Worm (Caenorhabditis elegans) whole organism, L3 larva: ENCODE data around the gene pqn-74.

Experiments
- R02D3.7 ChIP-seq: fragments of 150-350 bp; optimal IDR thresholded peaks from 2 replicates; lab custom pipeline; 2014; ENCODE audit warnings: missing biosample characterization, missing genetic modification characterization
- ZK546.5 ChIP-seq: sonication (generic microtip); optimal IDR thresholded peaks from 2 replicates; lab custom pipeline; 2017; ENCODE audit warnings: missing biosample characterization, missing genetic modification characterization
- aly-2 ChIP-seq: fragments of 150-350 bp; optimal IDR thresholded peaks from 2 replicates; lab custom pipeline; 2014; ENCODE audit warnings: missing biosample characterization, missing genetic modification characterization
- ama-1 ChIP-seq: fragments of 150-350 bp; optimal IDR thresholded peaks from 2 replicates; lab custom pipeline; 2018
- ceh-16 ChIP-seq: sonication (generic microtip); optimal IDR thresholded peaks from 2 replicates; lab custom pipeline; 2017; ENCODE audit warnings: missing biosample characterization, missing genetic modification characterization
- ceh-28 ChIP-seq: fragments of 150-350 bp; optimal IDR thresholded peaks from 2 replicates; lab custom pipeline; 2014; ENCODE audit warnings: missing biosample characterization, missing genetic modification reagents, missing genetic modification characterization
- ceh-82 ChIP-seq: fragments of 150-350 bp; optimal IDR thresholded peaks from 2 replicates; lab custom pipeline; 2014; ENCODE audit warnings: missing biosample characterization, missing genetic modification characterization
- ceh-9 ChIP-seq: sonication (generic microtip); optimal IDR thresholded peaks from 2 replicates; lab custom pipeline; 2018; ENCODE audit warnings: missing biosample characterization, missing genetic modification characterization
- daf-12 ChIP-seq: fragments of 150-350 bp; optimal IDR thresholded peaks from 2 replicates; lab custom pipeline; 2014; ENCODE audit warnings: missing biosample characterization, missing genetic modification reagents, missing genetic modification characterization
- egl-27 ChIP-seq: sonication (generic microtip); optimal IDR thresholded peaks from 4 replicates; lab custom pipeline; 2017; ENCODE audit warnings: missing biosample characterization, missing genetic modification reagents, missing genetic modification characterization
- egl-5 ChIP-seq: fragments of 150-350 bp; optimal IDR thresholded peaks from 2 replicates; lab custom pipeline; 2017; ENCODE audit warnings: missing biosample characterization, missing genetic modification reagents, missing genetic modification characterization, inconsistent platforms
- elt-1 ChIP-seq: fragments of 150-350 bp; optimal IDR thresholded peaks from 2 replicates; lab custom pipeline; 2014; ENCODE audit warnings: missing biosample characterization, missing genetic modification characterization
- elt-2 ChIP-seq: sonication (generic microtip); optimal IDR thresholded peaks from 2 replicates; lab custom pipeline; 2016; ENCODE audit warnings: missing genetic modification reagents, mild to moderate bottlenecking, missing genetic modification characterization, missing compliant biosample characterization
- elt-3 ChIP-seq, 3 experiments: fragments of 150-350 bp in 1 of 3; sonication (generic microtip) in 2 of 3; optimal IDR thresholded peaks; 2 replicates in 2 of 3; 4 replicates in 1 of 3; lab custom pipeline; 2014 to 2017; ENCODE audit warnings: missing biosample characterization in 3 of 3, missing genetic modification characterization in 3 of 3
- eor-1 ChIP-seq, 2 experiments: fragments of 150-350 bp; optimal IDR thresholded peaks; 2 replicates each; lab custom pipeline; 2014 to 2018; ENCODE audit warnings: missing biosample characterization in 2 of 2, missing genetic modification characterization in 2 of 2
- fkh-10 ChIP-seq: sonication (generic microtip); optimal IDR thresholded peaks from 2 replicates; lab custom pipeline; 2017; ENCODE audit warnings: missing biosample characterization, missing genetic modification reagents, missing genetic modification characterization
- fkh-2 ChIP-seq: fragments of 150-350 bp; optimal IDR thresholded peaks from 2 replicates; lab custom pipeline; 2014; ENCODE audit warnings: missing biosample characterization, missing genetic modification reagents, missing genetic modification characterization
- fos-1 ChIP-seq: fragments of 150-350 bp; optimal IDR thresholded peaks from 2 replicates; lab custom pipeline; 2014; ENCODE audit warnings: missing biosample characterization, missing genetic modification characterization
- hmg-11 ChIP-seq: sonication (generic microtip); optimal IDR thresholded peaks from 2 replicates; lab custom pipeline; 2016; ENCODE audit warnings: missing genetic modification characterization, missing compliant biosample characterization
- jun-1 ChIP-seq: fragments of 150-350 bp; optimal IDR thresholded peaks from 2 replicates; lab custom pipeline; 2014; ENCODE audit warnings: missing biosample characterization, missing genetic modification reagents, missing genetic modification characterization
- lin-15B ChIP-seq: fragments of 150-350 bp; optimal IDR thresholded peaks from 2 replicates; lab custom pipeline; 2014; ENCODE audit warnings: missing biosample characterization, missing genetic modification characterization
- lin-39 ChIP-seq: fragments of 150-350 bp; optimal IDR thresholded peaks from 2 replicates; lab custom pipeline; 2018; ENCODE audit warnings: missing biosample characterization, missing genetic modification reagents, missing genetic modification characterization
- lsy-12 ChIP-seq: sonication (generic microtip); optimal IDR thresholded peaks from 2 replicates; lab custom pipeline; 2016; ENCODE audit warnings: mild to moderate bottlenecking, missing genetic modification characterization, missing compliant biosample characterization
- mdl-1 ChIP-seq: fragments of 150-350 bp; optimal IDR thresholded peaks from 2 replicates; lab custom pipeline; 2014; ENCODE audit warnings: missing biosample characterization, missing genetic modification characterization
- mml-1 ChIP-seq: fragments of 150-350 bp; sonication (generic microtip); optimal IDR thresholded peaks from 3 replicates; lab custom pipeline; 2014; ENCODE audit warnings: missing biosample characterization, missing genetic modification characterization
- nfya-1 ChIP-seq: sonication (generic microtip); optimal IDR thresholded peaks from 2 replicates; lab custom pipeline; 2017; ENCODE audit warnings: missing genetic modification characterization, mild to moderate bottlenecking, missing compliant biosample characterization, antibody characterized with exemption, moderate library complexity; ENCODE audit not compliant: insufficient read depth
- nhr-11 ChIP-seq: fragments of 150-350 bp; optimal IDR thresholded peaks from 2 replicates; lab custom pipeline; 2014; ENCODE audit warnings: missing biosample characterization, missing genetic modification characterization
- nhr-12 ChIP-seq: fragments of 150-350 bp; optimal IDR thresholded peaks from 2 replicates; lab custom pipeline; 2014; ENCODE audit warnings: missing biosample characterization, missing genetic modification characterization
- nhr-23 ChIP-seq: fragments of 150-350 bp; optimal IDR thresholded peaks from 2 replicates; lab custom pipeline; 2014; ENCODE audit warnings: missing biosample characterization, missing genetic modification reagents, missing genetic modification characterization
- nhr-237 ChIP-seq: fragments of 150-350 bp; optimal IDR thresholded peaks from 2 replicates; lab custom pipeline; 2014; ENCODE audit warnings: missing biosample characterization, missing genetic modification characterization
- nhr-25 ChIP-seq: sonication (generic microtip); optimal IDR thresholded peaks from 2 replicates; lab custom pipeline; 2017; ENCODE audit warnings: missing biosample characterization, missing genetic modification characterization
- nhr-28 ChIP-seq: fragments of 150-350 bp; optimal IDR thresholded peaks from 2 replicates; lab custom pipeline; 2014; ENCODE audit warnings: missing biosample characterization, missing genetic modification characterization
- nhr-43 ChIP-seq: sonication (generic microtip); optimal IDR thresholded peaks from 2 replicates; lab custom pipeline; 2016; ENCODE audit warnings: mild to moderate bottlenecking, missing genetic modification characterization, missing compliant biosample characterization; ENCODE audit not compliant: poor library complexity, severe bottlenecking
- nhr-67 ChIP-seq: fragments of 150-350 bp; optimal IDR thresholded peaks from 2 replicates; lab custom pipeline; 2014; ENCODE audit warnings: missing biosample characterization, missing genetic modification characterization
- nhr-76 ChIP-seq: fragments of 150-350 bp; sonication (generic microtip); optimal IDR thresholded peaks from 5 replicates; lab custom pipeline; 2014; ENCODE audit warnings: missing biosample characterization, missing genetic modification characterization
- nhr-77 ChIP-seq: fragments of 150-350 bp; optimal IDR thresholded peaks from 2 replicates; lab custom pipeline; 2014; ENCODE audit warnings: missing biosample characterization, missing genetic modification characterization
- pha-4 ChIP-seq: fragments of 150-350 bp; optimal IDR thresholded peaks from 2 replicates; lab custom pipeline; 2014; ENCODE audit warnings: missing biosample characterization, missing genetic modification reagents, missing genetic modification characterization
- pqm-1 ChIP-seq: fragments of 150-350 bp; optimal IDR thresholded peaks from 2 replicates; lab custom pipeline; 2017; ENCODE audit warnings: missing biosample characterization, missing genetic modification characterization, inconsistent platforms
- sea-2 ChIP-seq: fragments of 150-350 bp; sonication (generic microtip); optimal IDR thresholded peaks from 4 replicates; lab custom pipeline; 2014; ENCODE audit warnings: missing biosample characterization, missing genetic modification reagents, missing genetic modification characterization
- skn-1 ChIP-seq: fragments of 150-350 bp; optimal IDR thresholded peaks from 2 replicates; lab custom pipeline; 2014; ENCODE audit warnings: missing biosample characterization, missing genetic modification characterization
- snpc-4 ChIP-seq: fragments of 150-350 bp; optimal IDR thresholded peaks from 2 replicates; lab custom pipeline; 2014; ENCODE audit warnings: missing biosample characterization, missing genetic modification characterization
- tbx-2 ChIP-seq: sonication (generic microtip); optimal IDR thresholded peaks from 2 replicates; lab custom pipeline; 2016; ENCODE audit warnings: mild to moderate bottlenecking, missing genetic modification characterization, missing compliant biosample characterization
- unc-39 ChIP-seq: sonication (generic microtip); optimal IDR thresholded peaks from 4 replicates; lab custom pipeline; 2017; ENCODE audit warnings: missing biosample characterization, missing genetic modification characterization
- unc-62 ChIP-seq: fragments of 150-350 bp; sonication (generic microtip); optimal IDR thresholded peaks from 4 replicates; lab custom pipeline; 2014; ENCODE audit warnings: missing biosample characterization, missing genetic modification reagents, missing genetic modification characterization
- zag-1 ChIP-seq: fragments of 150-350 bp; optimal IDR thresholded peaks from 2 replicates; lab custom pipeline; 2014; ENCODE audit warnings: missing biosample characterization, missing genetic modification characterization
- ztf-11 ChIP-seq: fragments of 150-350 bp; optimal IDR thresholded peaks from 2 replicates; lab custom pipeline; 2014; ENCODE audit warnings: missing biosample characterization, missing genetic modification characterization
- ztf-4 ChIP-seq: fragments of 150-350 bp; optimal IDR thresholded peaks from 2 replicates; lab custom pipeline; 2014; ENCODE audit warnings: missing biosample characterization, missing genetic modification characterization

pqn-74 gene

DNA sequence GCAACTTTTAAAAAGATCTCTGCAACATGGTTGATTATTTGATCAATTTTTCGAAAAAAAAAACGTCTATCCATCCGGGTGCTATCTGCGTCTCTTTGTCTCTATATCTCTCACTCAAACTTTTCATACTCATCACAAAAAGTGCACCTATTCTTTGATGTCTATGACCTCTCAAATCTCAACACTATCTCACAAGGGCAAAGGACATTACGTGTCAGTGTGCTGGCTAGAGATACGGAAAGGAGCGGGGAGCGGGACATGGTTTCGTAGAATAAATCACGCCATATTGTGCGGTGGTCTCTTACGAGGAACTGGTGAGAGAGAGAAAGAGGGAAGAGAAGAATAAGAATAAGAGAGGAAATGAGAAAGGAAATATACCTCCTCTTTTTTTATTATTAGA is 8.8 kb downstream of the pqn-74 start:
- TF ChIP-seq nhr-77 (tag; lab: Kevin White, UChicago) (no peak), snpc-4 (tag; lab: Kevin White, UChicago) (no peak), unc-62 (GFP tag; lab: Kevin White, UChicago) (peak; percentile 88), lin-15B (tag; lab: Kevin White, UChicago) (peak; percentile 56), egl-27 (peak; percentile 17), nhr-12 (no peak), pha-4 (tag; lab: Kevin White, UChicago) (peak; percentile 69), skn-1 (tag; lab: Kevin White, UChicago) (no peak), lin-39 (tag; lab: Kevin White, UChicago) (no peak), ceh-28 (tag; lab: Kevin White, UChicago) (peak; percentile 71), ZK546.5 (no peak), nhr-28 (tag; lab: Kevin White, UChicago) (no peak), ztf-4 (tag; lab: Kevin White, UChicago) (no peak), hmg-11 (tag; lab: Kevin White, UChicago) (peak; percentile 48), nfya-1 (tag; lab: Kevin White, UChicago) (peak; percentile 81), ztf-11 (no peak), lsy-12 (tag; lab: Kevin White, UChicago) (peak; percentile 46), mml-1 (tag; lab: Kevin White, UChicago) (no peak), eor-1 (tag; optimal IDR thresholded peaks at IDR 0.05; lab: Kevin White, UChicago) (no peak), ceh-82 (tag; lab: Kevin White, UChicago) (no peak), egl-5 (peak; percentile 8), nhr-237 (tag; lab: Kevin White, UChicago) (no peak), ceh-16 (tag; lab: Kevin White, UChicago) (no peak), nhr-11 (tag; lab: Kevin White, UChicago) (peak; percentile 54), fos-1 (peak; percentile 46), aly-2 (tag; lab: Kevin White, UChicago) (no peak), zag-1 (tag; lab: Kevin White, UChicago) (no peak), sea-2 (no peak), fkh-2 (tag; lab: Kevin White, UChicago) (no peak), daf-12 (tag; lab: Kevin White, UChicago) (no peak), elt-3 (tag; optimal IDR thresholded peaks at IDR 0.05; lab: Kevin White, UChicago) (no peak), nhr-25 (tag; lab: Kevin White, UChicago) (peak; percentile 62), unc-39 (no peak), ama-1 (lab: Kevin White, UChicago) (no peak), mdl-1 (tag; lab: Kevin White, UChicago) (no peak), nhr-76 (tag; lab: Kevin White, UChicago) (peak; percentile 34), ceh-9 (tag; lab: Kevin White, UChicago) (no peak), pqm-1 (peak; percentile 95), tbx-2 (peak; percentile 38), elt-2 (tag; lab: Kevin White, UChicago) (peak; percentile 97), elt-1 (tag; lab: Kevin White, UChicago) (no peak), nhr-23 (tag; lab: Kevin White, UChicago) (peak; percentile 95), jun-1 (tag; lab: Kevin White, UChicago) (peak; percentile 57), nhr-43 (peak; percentile 42), nhr-67 (tag; lab: Kevin White, UChicago) (no peak), fkh-10 (GFP tag; lab: Kevin White, UChicago) (no peak), R02D3.7 (tag; lab: Kevin White, UChicago) (peak; percentile 40)
